Worm (Caenorhabditis elegans) whole organism, early embryonic: ENCODE data around the gene C37C3.1.

ENCODE experiments used
- F13C5.2 ChIP-seq: sonication (generic microtip); optimal IDR thresholded peaks from 2 replicates; lab custom pipeline; 2017; ENCODE audit warnings: mild to moderate bottlenecking, missing genetic modification characterization, inconsistent platforms, missing compliant biosample characterization
- aly-1 ChIP-seq: sonication (generic microtip); optimal IDR thresholded peaks from 2 replicates; lab custom pipeline; 2016; ENCODE audit warnings: missing genetic modification characterization, missing compliant biosample characterization
- ama-1 ChIP-seq: fragments of 150-350 bp; optimal IDR thresholded peaks from 2 replicates; lab custom pipeline; 2014
- ceh-13 ChIP-seq: fragments of 200-800 bp; sonication (Bioruptor generic); optimal IDR thresholded peaks from 2 replicates; lab custom pipeline; 2018; ENCODE audit warnings: mild to moderate bottlenecking, missing genetic modification characterization, missing compliant biosample characterization
- ets-7 ChIP-seq: sonication (generic microtip); optimal IDR thresholded peaks from 2 replicates; lab custom pipeline; 2016; ENCODE audit warnings: missing genotype, missing genetic modification characterization, missing compliant biosample characterization
- flt-1 ChIP-seq: fragments of 200-800 bp; sonication (Bioruptor generic); IDR thresholded peaks from 2 replicates; pipeline ENCODE4 v1.3.6; 2022; ENCODE audit warnings: missing genetic modification characterization, missing compliant biosample characterization
- hmg-4 ChIP-seq: fragments of 200-800 bp; sonication (Bioruptor generic); optimal IDR thresholded peaks from 2 replicates; lab custom pipeline; 2018; ENCODE audit warnings: mild to moderate bottlenecking, missing genetic modification characterization, missing compliant biosample characterization
- tbx-11 ChIP-seq: fragments of 200-800 bp; sonication (Bioruptor generic); IDR thresholded peaks from 2 replicates; pipeline ENCODE4 v1.3.6; 2022; ENCODE audit warnings: missing genetic modification characterization, missing compliant biosample characterization

ce11 chrV:7861792-7862191 lies 4.0 kb downstream of the C37C3.1 start, which contains the start of gene C37C3.17:
- TF ChIP-seq F13C5.2 (tag; lab: Kevin White, UChicago): no peak
- no peak for TF ChIP-seq tbx-11 (GFP tag; lab: Robert Waterston, UW)
- TF ChIP-seq ets-7 (tag; lab: Kevin White, UChicago): no peak
- no peak for TF ChIP-seq hmg-4 (GFP tag; lab: Kevin White, UChicago)
- TF ChIP-seq flt-1 (GFP tag; lab: Robert Waterston, UW): no peak
- TF ChIP-seq ama-1 (lab: Kevin White, UChicago): no peak
- TF ChIP-seq ceh-13 (GFP tag; lab: Kevin White, UChicago): no peak
- TF ChIP-seq aly-1 (tag; lab: Kevin White, UChicago): no peak
